Worm (Caenorhabditis elegans): ENCODE results near the gene F22B7.1.
A peak's percentile ranks its signal among the peaks of the same experiment; 100 is the strongest.

The F22B7.1 gene

DNA sequence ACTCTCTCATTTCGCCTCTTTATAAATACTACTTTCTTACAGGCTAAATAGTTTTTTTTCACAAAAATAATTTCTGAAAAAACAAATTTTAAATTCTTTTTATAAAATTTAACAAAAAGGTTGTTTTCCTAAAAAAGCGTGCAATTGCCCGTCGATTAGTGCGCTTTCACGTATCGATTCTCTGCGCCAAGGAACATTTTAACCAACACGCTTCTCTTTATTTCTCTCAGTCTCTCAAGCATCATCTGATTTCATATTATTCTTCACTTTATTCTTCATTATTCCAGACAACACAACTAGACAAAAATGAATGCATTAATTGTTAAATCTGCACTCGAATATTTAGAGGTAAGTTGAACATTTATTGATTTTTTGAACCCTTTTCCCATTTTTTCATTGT lies 24.5 kb downstream of the F22B7.1 start, which contains the start of gene B0303.4 (continued):
- TF ChIP-seq nhr-84 (tag; optimal IDR thresholded peaks at IDR 0.05): no peak
- peak; percentile 43 for TF ChIP-seq pag-3 (tag; optimal IDR thresholded peaks at IDR 0.05; ENCODE audit: borderline replicate concordance, insufficient read depth)
- no peak for TF ChIP-seq C34B4.2 (tag; optimal IDR thresholded peaks at IDR 0.05)
- TF ChIP-seq fkh-8 (tag; optimal IDR thresholded peaks at IDR 0.05): peak; percentile 51
- TF ChIP-seq efl-3 (GFP tag; optimal IDR thresholded peaks at IDR 0.05): no peak
- TF ChIP-seq unc-86 (tag; optimal IDR thresholded peaks at IDR 0.05): no peak
- peak; percentile 55 for TF ChIP-seq swsn-7 (tag; optimal IDR thresholded peaks at IDR 0.05)
- peak in 1 of 3 experiments; percentile 33 for TF ChIP-seq ceh-82 (tag; optimal IDR thresholded peaks at IDR 0.05)
- no peak for TF ChIP-seq nhr-19 (GFP tag; conservative IDR thresholded peaks at IDR 0.05)
- peak; percentile 46 for TF ChIP-seq nhr-47 (tag; optimal IDR thresholded peaks at IDR 0.05)
- TF ChIP-seq mep-1 (tag; optimal IDR thresholded peaks at IDR 0.05): peak; percentile 92
- TF ChIP-seq ces-1 (GFP tag; optimal IDR thresholded peaks at IDR 0.05): no peak
- no peak for TF ChIP-seq snpc-4 (tag; optimal IDR thresholded peaks at IDR 0.05)
- TF ChIP-seq nhr-12 (tag; optimal IDR thresholded peaks at IDR 0.05): no peak
- no peak for TF ChIP-seq vab-15 (tag; optimal IDR thresholded peaks at IDR 0.05)
- TF ChIP-seq dpl-1 (GFP tag; optimal IDR thresholded peaks at IDR 0.05): peak; percentile 46 to 68 (median 51)
- TF ChIP-seq F16B12.6 (tag; optimal IDR thresholded peaks at IDR 0.05): peak; percentile 83
- TF ChIP-seq Y116A8C.19 (tag; optimal IDR thresholded peaks at IDR 0.05; ENCODE audit: borderline replicate concordance): no peak
- TF ChIP-seq egl-27 (tag; optimal IDR thresholded peaks at IDR 0.05): no peak
- TF ChIP-seq zag-1 (tag; optimal IDR thresholded peaks at IDR 0.05): no peak
- peak; percentile 46 for TF ChIP-seq tbx-2 (tag; optimal IDR thresholded peaks at IDR 0.05)
- no peak for TF ChIP-seq unc-30 (tag; optimal IDR thresholded peaks at IDR 0.05)
- TF ChIP-seq nhr-76 (tag; optimal IDR thresholded peaks at IDR 0.05): no peak
- peak; percentile 20 for TF ChIP-seq nhr-90 (tag; optimal IDR thresholded peaks at IDR 0.05; ENCODE audit: poor library complexity)
- no peak for TF ChIP-seq ztf-11 (tag; optimal IDR thresholded peaks at IDR 0.05)
- no peak for TF ChIP-seq aha-1 (tag; optimal IDR thresholded peaks at IDR 0.05)
- TF ChIP-seq xbp-1 (tag; optimal IDR thresholded peaks at IDR 0.05): peak; percentile 34
- TF ChIP-seq ets-5 (GFP tag; IDR thresholded peaks at IDR 0.05): no peak
- no peak for TF ChIP-seq mab-9 (GFP tag; IDR thresholded peaks at IDR 0.05)
- TF ChIP-seq ceh-90 (tag; optimal IDR thresholded peaks at IDR 0.05): no peak
- peak; percentile 52 for TF ChIP-seq nhr-20 (tag; optimal IDR thresholded peaks at IDR 0.05)
- TF ChIP-seq C16A3.4 (tag; optimal IDR thresholded peaks at IDR 0.05): peak; percentile 51
- TF ChIP-seq dsc-1 (tag; optimal IDR thresholded peaks at IDR 0.05): peak; percentile 33
- TF ChIP-seq ceh-8 (GFP tag; optimal IDR thresholded peaks at IDR 0.05): no peak
- no peak for TF ChIP-seq sptf-1 (tag; optimal IDR thresholded peaks at IDR 0.05)
- no peak for TF ChIP-seq fkh-10 (GFP tag; optimal IDR thresholded peaks at IDR 0.05)
- TF ChIP-seq unc-62 (GFP tag; optimal IDR thresholded peaks at IDR 0.05): no peak
- no peak for TF ChIP-seq nhr-85 (tag)
- TF ChIP-seq mdl-1 (tag; optimal IDR thresholded peaks at IDR 0.05): peak in 1 of 2 experiments; percentile 28
- peak; percentile 72 for TF ChIP-seq nhr-71 (tag; optimal IDR thresholded peaks at IDR 0.05)
- no peak for TF ChIP-seq tlp-1 (tag; optimal IDR thresholded peaks at IDR 0.05)
- peak; percentile 29 for TF ChIP-seq lin-13 (GFP tag; optimal IDR thresholded peaks at IDR 0.05)
- TF ChIP-seq efl-1 (optimal IDR thresholded peaks at IDR 0.05): peak; percentile 59 to 64
- TF ChIP-seq efl-1 (GFP tag; optimal IDR thresholded peaks at IDR 0.05 in 1 of 2): peak; percentile 55 to 63
- no peak for TF ChIP-seq irx-1 (tag; optimal IDR thresholded peaks at IDR 0.05)
- no peak for TF ChIP-seq hlh-4 (tag; optimal IDR thresholded peaks at IDR 0.05)
- TF ChIP-seq elt-2 (tag; optimal IDR thresholded peaks at IDR 0.05): no peak
- TF ChIP-seq nhr-11 (tag; optimal IDR thresholded peaks at IDR 0.05): no peak
- no peak for TF ChIP-seq ztf-4 (tag; optimal IDR thresholded peaks at IDR 0.05)
- no peak for TF ChIP-seq jun-1 (tag; optimal IDR thresholded peaks at IDR 0.05)
- peak; percentile 74 for TF ChIP-seq snu-23 (GFP tag; optimal IDR thresholded peaks at IDR 0.05)
- no peak for TF ChIP-seq hpl-2 (GFP tag; optimal IDR thresholded peaks at IDR 0.05)
- TF ChIP-seq skn-1 (tag; optimal IDR thresholded peaks at IDR 0.05): peak; percentile 53
- peak; percentile 83 for TF ChIP-seq blmp-1 (tag; optimal IDR thresholded peaks at IDR 0.05)

All from whole organism, L1 larva.